Worm (Caenorhabditis elegans) whole organism, early embryonic: Measurements from ENCODE around the gene ddx-19.

Experiments
- B0310.2 ChIP-seq: sonication (generic microtip); optimal IDR thresholded peaks from 2 replicates; lab custom pipeline; 2016; ENCODE audit warnings: mild to moderate bottlenecking, missing genetic modification characterization, missing compliant biosample characterization
- F13C5.2 ChIP-seq: sonication (generic microtip); optimal IDR thresholded peaks from 2 replicates; lab custom pipeline; 2017; ENCODE audit warnings: mild to moderate bottlenecking, missing genetic modification characterization, inconsistent platforms, missing compliant biosample characterization
- aly-1 ChIP-seq: sonication (generic microtip); optimal IDR thresholded peaks from 2 replicates; lab custom pipeline; 2016; ENCODE audit warnings: missing genetic modification characterization, missing compliant biosample characterization
- ama-1 ChIP-seq: fragments of 150-350 bp; optimal IDR thresholded peaks from 2 replicates; lab custom pipeline; 2014
- ceh-13 ChIP-seq: fragments of 200-800 bp; sonication (Bioruptor generic); optimal IDR thresholded peaks from 2 replicates; lab custom pipeline; 2018; ENCODE audit warnings: mild to moderate bottlenecking, missing genetic modification characterization, missing compliant biosample characterization
- ceh-36 ChIP-seq: sonication (generic microtip); optimal IDR thresholded peaks from 2 replicates; lab custom pipeline; 2016; ENCODE audit warnings: missing genetic modification characterization, inconsistent platforms, missing compliant biosample characterization
- ets-7 ChIP-seq: sonication (generic microtip); optimal IDR thresholded peaks from 2 replicates; lab custom pipeline; 2016; ENCODE audit warnings: missing genotype, missing genetic modification characterization, missing compliant biosample characterization
- flt-1 ChIP-seq: fragments of 200-800 bp; sonication (Bioruptor generic); IDR thresholded peaks from 2 replicates; pipeline ENCODE4 v1.3.6; 2022; ENCODE audit warnings: missing genetic modification characterization, missing compliant biosample characterization
- hmbx-1 ChIP-seq: sonication (generic microtip); optimal IDR thresholded peaks from 2 replicates; lab custom pipeline; 2016; ENCODE audit warnings: mild to moderate bottlenecking, missing genetic modification characterization, missing compliant biosample characterization
- hmg-4 ChIP-seq: fragments of 200-800 bp; sonication (Bioruptor generic); optimal IDR thresholded peaks from 2 replicates; lab custom pipeline; 2018; ENCODE audit warnings: mild to moderate bottlenecking, missing genetic modification characterization, missing compliant biosample characterization
- hnd-1 ChIP-seq: sonication (generic microtip); optimal IDR thresholded peaks from 2 replicates; lab custom pipeline; 2016; ENCODE audit warnings: missing genetic modification characterization, missing compliant biosample characterization
- pes-1 ChIP-seq: fragments of 200-800 bp; sonication (Bioruptor generic); IDR thresholded peaks from 2 replicates; pipeline ENCODE4 v1.3.6; 2022; ENCODE audit warnings: missing genetic modification reagents, missing genetic modification characterization, missing compliant biosample characterization
- scrt-1 ChIP-seq: fragments of 200-800 bp; sonication (Bioruptor generic); IDR thresholded peaks from 2 replicates; pipeline ENCODE4 v1.3.6; 2022; ENCODE audit warnings: missing genetic modification characterization, missing compliant biosample characterization
- sea-1 ChIP-seq: fragments of 200-800 bp; sonication (Bioruptor generic); conservative IDR thresholded peaks from 2 replicates; pipeline ENCODE4 v1.3.6; 2022; ENCODE audit warnings: missing genetic modification characterization, missing compliant biosample characterization
- tbx-11 ChIP-seq: fragments of 200-800 bp; sonication (Bioruptor generic); IDR thresholded peaks from 2 replicates; pipeline ENCODE4 v1.3.6; 2022; ENCODE audit warnings: missing genetic modification characterization, missing compliant biosample characterization
- tbx-37 ChIP-seq: fragments of 200-800 bp; sonication (Bioruptor generic); conservative IDR thresholded peaks from 2 replicates; pipeline ENCODE4 v1.3.6; 2022; ENCODE audit warnings: missing genetic modification reagents, missing genetic modification characterization, missing compliant biosample characterization
- tra-4 ChIP-seq: sonication (generic microtip); optimal IDR thresholded peaks from 2 replicates; lab custom pipeline; 2017; ENCODE audit warnings: missing genetic modification characterization, missing compliant biosample characterization

Gene ddx-19

DNA sequence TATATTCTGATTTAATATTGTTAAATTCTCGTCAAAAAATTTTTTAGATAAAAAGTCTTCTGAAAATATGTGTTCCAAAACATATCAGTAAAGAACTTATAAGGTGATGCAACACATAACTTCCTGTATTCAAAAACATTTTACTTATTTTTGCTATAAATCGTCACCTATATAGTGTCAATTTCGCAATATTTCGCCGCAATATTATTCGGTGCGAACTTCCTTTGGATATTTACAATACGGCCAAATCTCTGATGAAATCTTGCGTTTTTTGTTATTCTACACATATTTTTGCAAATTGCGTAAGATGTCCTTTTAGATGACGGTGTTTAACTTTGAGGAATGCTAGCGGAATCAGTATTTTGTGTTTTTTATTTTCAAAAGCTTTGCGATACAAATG is 36.8 kb downstream of the ddx-19 start:
- TF ChIP-seq tra-4 (no peak), scrt-1 (no peak), ama-1 (no peak), ets-7 (tag; lab: Kevin White, UChicago) (no peak), tbx-11 (GFP tag; lab: Robert Waterston, UW) (no peak), F13C5.2 (no peak), ceh-13 (GFP tag; lab: Kevin White, UChicago) (no peak), B0310.2 (tag; lab: Kevin White, UChicago) (no peak), pes-1 (GFP tag; lab: Robert Waterston, UW) (no peak), hnd-1 (tag; lab: Kevin White, UChicago) (no peak), aly-1 (tag; lab: Kevin White, UChicago) (no peak), flt-1 (GFP tag; lab: Robert Waterston, UW) (no peak), sea-1 (no peak), tbx-37 (no peak)

ce11 chrII:8922140-8922539 is 37.4 kb downstream of the ddx-19 start, which contains the start of gene B0457.6:
B0457.6 (plus strand) TSS chrII:8922423.
- TF ChIP-seq tbx-37, result no peak
- TF ChIP-seq ceh-36, result no peak
- TF ChIP-seq hnd-1 (tag; lab: Kevin White, UChicago), result no peak
- TF ChIP-seq sea-1, result no peak
- no peak for TF ChIP-seq flt-1 (GFP tag; lab: Robert Waterston, UW)
- no peak for TF ChIP-seq ceh-13 (GFP tag; lab: Kevin White, UChicago)
- no peak for TF ChIP-seq pes-1 (GFP tag; lab: Robert Waterston, UW)
- TF ChIP-seq B0310.2 (tag; lab: Kevin White, UChicago), result no peak
- no peak for TF ChIP-seq hmbx-1
- no peak for TF ChIP-seq tra-4
- TF ChIP-seq aly-1 (tag; lab: Kevin White, UChicago), result no peak
- no peak for TF ChIP-seq ama-1

DNA sequence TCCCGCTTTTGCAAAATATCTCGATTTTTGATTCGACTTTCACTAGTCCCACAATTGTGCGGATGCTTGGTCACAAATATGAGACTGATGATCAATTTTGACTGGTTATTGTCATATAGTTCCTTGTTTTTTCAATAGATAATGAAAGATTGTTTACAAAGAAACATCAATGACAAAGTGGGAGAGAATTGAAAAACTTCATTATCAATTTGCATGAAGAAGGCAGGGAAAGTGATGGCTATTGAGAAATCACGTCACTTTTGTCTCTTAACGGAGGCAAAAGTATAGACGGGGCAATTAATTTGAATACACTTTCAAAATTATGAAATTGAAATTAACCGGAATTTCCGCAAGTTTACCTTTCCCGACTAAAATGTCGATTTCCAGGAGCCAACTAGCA is 38.5 kb downstream of the ddx-19 start:
- TF ChIP-seq F13C5.2 (no peak), ets-7 (tag; lab: Kevin White, UChicago) (no peak), sea-1 (no peak), ama-1 (no peak), hnd-1 (tag; lab: Kevin White, UChicago) (no peak), hmg-4 (GFP tag; lab: Kevin White, UChicago) (no peak), pes-1 (GFP tag; lab: Robert Waterston, UW) (no peak), B0310.2 (tag; lab: Kevin White, UChicago) (no peak)

ce11 chrII:8926451-8926850 is 41.8 kb downstream of the ddx-19 start, which contains the start of gene B0457.2:
B0457.2 (minus strand) TSS chrII:8926551.
- TF ChIP-seq hmbx-1, result no peak
- no peak for TF ChIP-seq ceh-13 (GFP tag; lab: Kevin White, UChicago)
- no peak for TF ChIP-seq ceh-36

ce11 chrII:8927253-8927791 is 42.6 kb downstream of the ddx-19 start, which contains the start of gene cct-2:
cct-2 (plus strand) TSS chrII:8927741.
- TF ChIP-seq tbx-37 (no peak), sea-1 (no peak), scrt-1 (no peak), tbx-11 (GFP tag; lab: Robert Waterston, UW) (no peak), flt-1 (GFP tag; lab: Robert Waterston, UW) (peak; percentile 52; the same call in 1 of the 2 replicates), hmbx-1 (no peak), ceh-13 (GFP tag; lab: Kevin White, UChicago) (no peak), ama-1 (no peak), B0310.2 (tag; lab: Kevin White, UChicago) (no peak), ets-7 (tag; lab: Kevin White, UChicago) (peak; percentile 25)

DNA sequence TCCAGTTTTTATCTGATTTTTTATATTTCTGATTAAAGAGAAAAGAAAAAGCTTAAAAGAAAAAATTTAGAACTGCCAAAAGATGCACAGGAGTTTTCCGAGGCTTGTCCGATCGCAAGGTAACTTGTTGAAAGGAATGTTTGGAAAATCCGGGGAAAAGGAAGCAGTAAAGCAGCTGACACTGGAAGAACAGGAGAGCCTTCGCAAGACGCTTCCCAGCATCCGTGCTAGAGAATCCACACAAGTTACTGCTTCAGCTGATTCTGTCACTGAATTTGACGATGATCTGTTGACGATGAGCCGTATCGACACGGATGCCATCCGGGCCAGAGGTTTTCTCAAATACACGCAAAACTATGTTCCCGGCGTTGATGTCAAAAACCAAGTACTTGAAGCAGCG is 45.1 kb downstream of the ddx-19 start, which contains the start of gene mrpl-50:
TSS of gene mrpl-50 (plus strand) at position 71 of the 400 bp plus-strand sequence.
- TF ChIP-seq tbx-11 (GFP tag; lab: Robert Waterston, UW), result no peak
- TF ChIP-seq tra-4, result peak; percentile 22

- no peak for TF ChIP-seq tbx-11 (GFP tag; lab: Robert Waterston, UW)
Measured at ce11 chrII:8930763-8931162, 46.1 kb downstream of the ddx-19 start, which contains the start of gene enol-1. enol-1 (plus strand) TSS chrII:8930997.

DNA sequence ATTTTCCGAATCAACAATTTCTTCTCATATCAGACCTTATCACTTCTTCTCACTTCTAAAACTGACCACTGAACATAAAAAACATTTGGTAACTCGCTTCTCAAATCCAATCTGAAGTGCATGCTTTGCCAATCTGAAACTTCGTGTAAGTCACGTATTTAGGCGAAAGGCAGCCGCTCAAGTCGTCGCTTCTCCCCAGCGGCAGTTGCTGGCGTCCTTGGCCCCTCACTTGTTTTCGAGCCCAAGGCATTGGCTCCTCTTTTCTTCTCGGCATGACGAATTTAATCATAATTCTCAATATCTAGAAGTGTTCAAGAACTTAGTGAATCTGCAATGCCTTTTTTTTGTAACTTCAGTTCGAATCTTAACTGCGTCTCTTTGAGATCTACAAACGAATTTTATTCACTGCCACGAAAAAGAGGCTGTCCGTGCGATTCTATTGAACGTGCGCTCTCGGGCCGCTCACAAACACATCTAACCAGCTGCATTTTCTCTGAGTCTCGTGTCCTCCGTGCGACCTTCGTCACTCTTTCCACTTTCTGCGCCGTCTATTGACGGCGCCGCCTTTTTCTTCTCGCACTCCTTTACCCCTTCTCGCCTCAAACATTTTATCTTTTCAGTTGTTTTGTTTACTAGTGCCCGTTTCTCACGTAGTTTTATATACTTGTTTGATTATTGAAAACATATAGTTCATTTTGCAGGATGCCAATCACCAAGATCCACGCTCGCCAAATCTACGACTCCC is 46.9 kb downstream of the ddx-19 start:
- TF ChIP-seq ceh-36 (no peak), ama-1 (no peak), flt-1 (GFP tag; lab: Robert Waterston, UW) (no peak), pes-1 (GFP tag; lab: Robert Waterston, UW) (no peak), hnd-1 (tag; lab: Kevin White, UChicago) (no peak), ets-7 (tag; lab: Kevin White, UChicago) (no peak), B0310.2 (tag; lab: Kevin White, UChicago) (no peak), aly-1 (tag; lab: Kevin White, UChicago) (no peak), scrt-1 (no peak)

- TF ChIP-seq hnd-1 (tag; lab: Kevin White, UChicago) (no peak), hmg-4 (GFP tag; lab: Kevin White, UChicago) (no peak), aly-1 (tag; lab: Kevin White, UChicago) (no peak), pes-1 (GFP tag; lab: Robert Waterston, UW) (no peak), ceh-13 (GFP tag; lab: Kevin White, UChicago) (no peak), tbx-11 (GFP tag; lab: Robert Waterston, UW) (no peak), flt-1 (GFP tag; lab: Robert Waterston, UW) (no peak), hmbx-1 (no peak), ets-7 (tag; lab: Kevin White, UChicago) (no peak), ama-1 (no peak), B0310.2 (tag; lab: Kevin White, UChicago) (no peak), tra-4 (no peak), tbx-37 (no peak)
Measured at ce11 chrII:8932392-8932791, 47.7 kb downstream of the ddx-19 start.
